Fruit fly (Drosophila melanogaster) whole organism, pupa: ENCODE results near the gene Gen.

Source experiments
- CG10348 ChIP-seq: fragments of 200-800 bp; sonication (Bioruptor generic); IDR thresholded peaks from 2 replicates; pipeline ENCODE4 v1.3.6; 2022; ENCODE audit warnings: missing biosample characterization, missing genetic modification characterization
- CG12605 ChIP-seq: fragments of 200-800 bp; sonication (Bioruptor generic); IDR thresholded peaks from 2 replicates; pipeline ENCODE4 v1.3.6; 2022; ENCODE audit warnings: missing biosample characterization, missing genetic modification characterization
- CG14655 ChIP-seq: fragments of 200-800 bp; sonication (Bioruptor generic); optimal IDR thresholded peaks from 3 replicates; lab custom pipeline; 2017; ENCODE audit warnings: mild to moderate bottlenecking, missing biosample characterization, missing genetic modification reagents, missing genetic modification characterization
- CG15710 ChIP-seq: fragments of 200-800 bp; sonication (Bioruptor generic); optimal IDR thresholded peaks from 2 replicates; lab custom pipeline; 2018; ENCODE audit warnings: missing biosample characterization, mild to moderate bottlenecking, missing genetic modification characterization, moderate library complexity
- CG4496 ChIP-seq: fragments of 200-800 bp; sonication (Bioruptor generic); IDR thresholded peaks from 3 replicates; pipeline ENCODE4 v1.3.6; 2022; ENCODE audit warnings: missing biosample characterization, missing genetic modification characterization
- Ets98B ChIP-seq: fragments of 200-800 bp; sonication (Bioruptor generic); IDR thresholded peaks from 2 replicates; pipeline ENCODE4 v1.3.6; 2022; ENCODE audit warnings: missing biosample characterization, missing genetic modification characterization
- Pif1B ChIP-seq: fragments of 200-800 bp; sonication (Bioruptor generic); optimal IDR thresholded peaks from 3 replicates; lab custom pipeline; 2016; ENCODE audit warnings: missing biosample characterization, missing genetic modification characterization
- rn ChIP-seq: fragments of 200-800 bp; sonication (Bioruptor generic); IDR thresholded peaks from 2 replicates; pipeline ENCODE4 v1.3.6; 2022; ENCODE audit warnings: missing biosample characterization, missing genetic modification characterization

DNA sequence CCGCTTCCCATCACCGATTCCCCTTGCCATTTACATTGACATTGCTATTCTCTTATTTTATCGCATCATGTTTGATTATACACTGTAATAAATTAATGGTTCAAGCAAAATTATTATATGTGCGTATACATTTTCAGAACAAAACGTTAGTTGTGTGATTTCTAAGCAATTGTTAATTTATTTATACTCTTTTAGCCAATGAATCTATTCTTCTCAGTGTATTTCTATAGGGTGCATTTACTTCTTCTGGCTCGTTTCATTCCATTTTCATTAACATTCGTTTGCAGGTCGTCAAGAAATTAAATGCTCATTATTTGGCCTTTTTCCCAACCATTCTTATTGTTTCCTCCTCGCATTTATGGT is 35.4 kb upstream of the Gen start:
- peak; percentile 84 for TF ChIP-seq CG4496 (GFP tag; lab: Robert Waterston, UW)
- peak; percentile 46; the same call in 1 of the 2 replicates for TF ChIP-seq CG12605 (GFP tag; lab: Robert Waterston, UW)
- TF ChIP-seq rn (GFP tag; lab: Robert Waterston, UW), result peak; percentile 48; the same call in 1 of the 2 replicates
- TF ChIP-seq Ets98B (GFP tag; lab: Robert Waterston, UW), result peak; percentile 74
- peak; percentile 61 for TF ChIP-seq CG14655
- peak; percentile 10 for TF ChIP-seq Pif1B (GFP tag; lab: Kevin White, UChicago)
- TF ChIP-seq CG15710, result peak; percentile 49
- TF ChIP-seq CG10348 (GFP tag; lab: Robert Waterston, UW), result no peak
